Fruit fly (Drosophila melanogaster) whole organism, embryonic: ENCODE data around the gene Mst85C.

Experiments used
- ATbp ChIP-seq: fragments of 200-800 bp; sonication (Bioruptor generic); optimal IDR thresholded peaks from 2 replicates; lab custom pipeline; 2017; ENCODE audit warnings: missing biosample characterization, mild to moderate bottlenecking, missing genetic modification characterization, missing genetic modification reagents
- Atf3 ChIP-seq: fragments of 200-800 bp; sonication (Bioruptor generic); optimal IDR thresholded peaks from 3 replicates; lab custom pipeline; 2016; ENCODE audit warnings: missing biosample characterization, missing genetic modification characterization
- CG11696 ChIP-seq: fragments of 200-800 bp; sonication (Bioruptor generic); IDR thresholded peaks from 2 replicates; pipeline ENCODE4 v1.3.6; 2022; ENCODE audit warnings: missing biosample characterization, missing genetic modification characterization
- CG12659 ChIP-seq: fragments of 200-800 bp; sonication (Bioruptor generic); optimal IDR thresholded peaks from 3 replicates; lab custom pipeline; 2017; ENCODE audit warnings: mild to moderate bottlenecking, missing biosample characterization, missing genetic modification reagents, missing genetic modification characterization
- CG13624 ChIP-seq: fragments of 200-800 bp; sonication (Bioruptor generic); optimal IDR thresholded peaks from 2 replicates; lab custom pipeline; 2016; ENCODE audit warnings: missing biosample characterization, missing genetic modification characterization
- CG15011 ChIP-seq: fragments of 200-800 bp; sonication (Bioruptor generic); optimal IDR thresholded peaks from 3 replicates; lab custom pipeline; 2018; ENCODE audit warnings: missing biosample characterization, mild to moderate bottlenecking, missing genetic modification characterization
- CG15601 ChIP-seq: fragments of 200-800 bp; sonication (Bioruptor generic); optimal IDR thresholded peaks from 3 replicates; lab custom pipeline; 2019; ENCODE audit warnings: missing biosample characterization, mild to moderate bottlenecking, missing genetic modification characterization, moderate library complexity
- CG17612 ChIP-seq: fragments of 200-800 bp; sonication (Bioruptor generic); IDR thresholded peaks from 2 replicates; pipeline ENCODE4 v1.3.6; 2022; ENCODE audit warnings: missing biosample characterization, missing genetic modification characterization
- CG17912 ChIP-seq: fragments of 200-800 bp; sonication (Bioruptor generic); optimal IDR thresholded peaks from 2 replicates; lab custom pipeline; 2018; ENCODE audit warnings: missing biosample characterization, mild to moderate bottlenecking, missing genetic modification characterization
- CG18262 ChIP-seq: fragments of 200-800 bp; optimal IDR thresholded peaks from 3 replicates; lab custom pipeline; 2019; ENCODE audit warnings: missing biosample characterization, mild to moderate bottlenecking, missing genetic modification characterization, moderate library complexity
- CG2116 ChIP-seq: fragments of 200-800 bp; sonication (Bioruptor generic); optimal IDR thresholded peaks from 3 replicates; lab custom pipeline; 2018; ENCODE audit warnings: missing biosample characterization, mild to moderate bottlenecking, missing genetic modification characterization
- CG2712 ChIP-seq: fragments of 200-800 bp; optimal IDR thresholded peaks from 3 replicates; lab custom pipeline; 2019; ENCODE audit warnings: missing biosample characterization, mild to moderate bottlenecking, missing genetic modification characterization, moderate library complexity
- CG30403 ChIP-seq: fragments of 200-800 bp; sonication (Bioruptor generic); optimal IDR thresholded peaks from 3 replicates; lab custom pipeline; 2016; ENCODE audit warnings: missing biosample characterization, missing genetic modification characterization
- CG34224 ChIP-seq: fragments of 200-800 bp; sonication (Bioruptor generic); IDR thresholded peaks from 3 replicates; pipeline ENCODE4 v1.3.6; 2022; ENCODE audit warnings: missing biosample characterization, missing genetic modification characterization; ENCODE audit not compliant: partially characterized antibody
- CG3847 ChIP-seq: fragments of 200-800 bp; sonication (Bioruptor generic); IDR thresholded peaks from 2 replicates; pipeline ENCODE4 v1.3.6; 2022; ENCODE audit warnings: missing biosample characterization, missing genetic modification characterization
- CG6175 ChIP-seq: fragments of 200-800 bp; sonication (Bioruptor generic); IDR thresholded peaks from 3 replicates; pipeline ENCODE4 v1.3.6; 2022; ENCODE audit warnings: missing biosample characterization, missing genetic modification characterization
- CG7786 ChIP-seq: fragments of 200-800 bp; sonication (Bioruptor generic); optimal IDR thresholded peaks from 2 replicates; lab custom pipeline; 2016; ENCODE audit warnings: missing biosample characterization, missing genetic modification characterization
- CG7963 ChIP-seq: fragments of 200-800 bp; sonication (Bioruptor generic); IDR thresholded peaks from 3 replicates; pipeline ENCODE4 v1.3.6; 2022; ENCODE audit warnings: missing biosample characterization, missing genetic modification characterization; ENCODE audit not compliant: partially characterized antibody
- CG8944 ChIP-seq: fragments of 200-800 bp; sonication (Bioruptor generic); optimal IDR thresholded peaks from 3 replicates; lab custom pipeline; 2016; ENCODE audit warnings: missing biosample characterization, missing genetic modification characterization
- CG9727 ChIP-seq: fragments of 200-800 bp; sonication (Bioruptor generic); optimal IDR thresholded peaks from 3 replicates; lab custom pipeline; 2017; ENCODE audit warnings: missing biosample characterization, mild to moderate bottlenecking, missing genetic modification characterization
- CG9876 ChIP-seq: fragments of 200-800 bp; sonication (Bioruptor generic); optimal IDR thresholded peaks from 2 replicates; lab custom pipeline; 2016; ENCODE audit warnings: missing biosample characterization, missing genetic modification characterization
- Camta ChIP-seq: fragments of 200-800 bp; sonication (Bioruptor generic); optimal IDR thresholded peaks from 2 replicates; lab custom pipeline; 2016; ENCODE audit warnings: missing biosample characterization, missing genetic modification characterization
- D19A ChIP-seq: fragments of 200-800 bp; optimal IDR thresholded peaks from 3 replicates; lab custom pipeline; 2019; ENCODE audit warnings: missing biosample characterization, mild to moderate bottlenecking, missing genetic modification characterization, moderate library complexity
- Doc3 ChIP-seq: fragments of 200-800 bp; sonication (Bioruptor generic); IDR thresholded peaks from 3 replicates; pipeline ENCODE4 v1.3.6; 2022; ENCODE audit warnings: missing biosample characterization, missing genetic modification characterization; ENCODE audit not compliant: partially characterized antibody
- Ets97D ChIP-seq: fragments of 200-800 bp; sonication (Bioruptor generic); optimal IDR thresholded peaks from 3 replicates; lab custom pipeline; 2016; ENCODE audit warnings: missing biosample characterization, missing genetic modification characterization
- Gsc ChIP-seq: fragments of 200-800 bp; sonication (Bioruptor generic); IDR thresholded peaks from 2 replicates; pipeline ENCODE4 v1.3.6; 2022; ENCODE audit warnings: missing biosample characterization, missing genetic modification characterization
- Hey ChIP-seq: fragments of 200-800 bp; sonication (Bioruptor generic); optimal IDR thresholded peaks from 3 replicates; lab custom pipeline; 2018; ENCODE audit warnings: missing biosample characterization, mild to moderate bottlenecking, missing genetic modification characterization
- Max ChIP-seq: fragments of 200-800 bp; sonication (Bioruptor generic); optimal IDR thresholded peaks from 2 replicates; lab custom pipeline; 2016; ENCODE audit warnings: missing biosample characterization, mild to moderate bottlenecking, missing genetic modification characterization
- Meics ChIP-seq: fragments of 200-800 bp; sonication (Bioruptor generic); optimal IDR thresholded peaks from 2 replicates; lab custom pipeline; 2017; ENCODE audit warnings: missing biosample characterization, mild to moderate bottlenecking, missing genetic modification characterization
- Oaz ChIP-seq: fragments of 200-800 bp; sonication (Bioruptor generic); IDR thresholded peaks from 2 replicates; pipeline ENCODE4 v1.3.6; 2022; ENCODE audit warnings: missing biosample characterization, missing genetic modification characterization
- Opbp ChIP-seq: fragments of 200-800 bp; sonication (Bioruptor generic); IDR thresholded peaks from 3 replicates; pipeline ENCODE4 v1.3.6; 2022; ENCODE audit warnings: missing biosample characterization, missing genetic modification characterization; ENCODE audit not compliant: partially characterized antibody
- Optix ChIP-seq: fragments of 200-800 bp; sonication (Bioruptor generic); IDR thresholded peaks from 3 replicates; pipeline ENCODE4 v1.3.6; 2022; ENCODE audit warnings: missing biosample characterization, missing genetic modification characterization
- Ptx1 ChIP-seq: fragments of 200-800 bp; sonication (Bioruptor generic); IDR thresholded peaks from 2 replicates; pipeline ENCODE4 v1.3.6; 2022; ENCODE audit warnings: missing biosample characterization, missing genetic modification characterization
- Scr ChIP-seq: fragments of 200-800 bp; sonication (Bioruptor generic); IDR thresholded peaks from 2 replicates; pipeline ENCODE4 v1.3.6; 2022; ENCODE audit warnings: missing biosample characterization, missing genetic modification characterization; ENCODE audit not compliant: partially characterized antibody
- Six4 ChIP-seq: fragments of 200-800 bp; sonication (Bioruptor generic); optimal IDR thresholded peaks from 2 replicates; lab custom pipeline; 2016; ENCODE audit warnings: missing biosample characterization, missing genetic modification characterization
- ci ChIP-seq: fragments of 200-800 bp; sonication (Bioruptor generic); IDR thresholded peaks from 3 replicates; pipeline ENCODE4 v1.3.6; 2022; ENCODE audit warnings: missing biosample characterization, missing genetic modification characterization
- dmrt99B ChIP-seq: fragments of 200-800 bp; sonication (Bioruptor generic); optimal IDR thresholded peaks from 2 replicates; lab custom pipeline; 2018; ENCODE audit warnings: missing biosample characterization, mild to moderate bottlenecking, missing genetic modification characterization, moderate library complexity
- ewg ChIP-seq: fragments of 200-800 bp; sonication (Bioruptor generic); optimal IDR thresholded peaks from 3 replicates; lab custom pipeline; 2017; ENCODE audit warnings: mild to moderate bottlenecking, missing biosample characterization, missing genetic modification reagents, missing genetic modification characterization
- hbn ChIP-seq: fragments of 200-800 bp; sonication (Bioruptor generic); IDR thresholded peaks from 2 replicates; pipeline ENCODE4 v1.3.6; 2022; ENCODE audit warnings: missing biosample characterization, missing genetic modification characterization; ENCODE audit not compliant: partially characterized antibody
- kay ChIP-seq: fragments of 200-800 bp; sonication (Bioruptor generic); optimal IDR thresholded peaks from 2 replicates; lab custom pipeline; 2016; ENCODE audit warnings: missing biosample characterization, missing genetic modification characterization
- pan ChIP-seq, 4 experiments: fragments of >200 bp in 3 of 4; fragments of 200-800 bp in 1 of 4; sonication (Bioruptor generic) in 1 of 4; optimal IDR thresholded peaks in 3 of 4; IDR thresholded peaks in 1 of 4; 2 replicates each; pipeline versions ENCODE4 v1.3.6 to Lab custom; 2017 to 2022; ENCODE audit warnings: missing biosample characterization in 2 of 4, missing genetic modification characterization in 2 of 4, mixed read lengths in 1 of 4
- peb ChIP-seq: fragments of 200-800 bp; sonication (Bioruptor generic); IDR thresholded peaks from 2 replicates; pipeline ENCODE4 v1.3.6; 2022; ENCODE audit warnings: missing biosample characterization, missing genetic modification characterization
- sd ChIP-seq: fragments of 200-800 bp; sonication (Bioruptor generic); optimal IDR thresholded peaks from 3 replicates; lab custom pipeline; 2018; ENCODE audit warnings: missing biosample characterization, mild to moderate bottlenecking, missing genetic modification characterization, moderate library complexity
- seq ChIP-seq: fragments of 200-800 bp; sonication (Bioruptor generic); IDR thresholded peaks from 2 replicates; pipeline ENCODE4 v1.3.6; 2022; ENCODE audit warnings: missing biosample characterization, missing genetic modification characterization
- ssp ChIP-seq: fragments of 200-800 bp; sonication (Bioruptor generic); IDR thresholded peaks from 2 replicates; pipeline ENCODE4 v1.3.6; 2022; ENCODE audit warnings: missing biosample characterization, missing genetic modification characterization
- tll ChIP-seq, 2 experiments: fragments of 200-800 bp in 1 of 2; fragments of >200 bp in 1 of 2; sonication (Bioruptor generic) in 1 of 2; optimal IDR thresholded peaks; 2 replicates each; lab custom pipeline; 2017 to 2019; ENCODE audit warnings: missing biosample characterization in 2 of 2, missing genetic modification characterization in 2 of 2, mild to moderate bottlenecking in 1 of 2, moderate library complexity in 1 of 2
- toy ChIP-seq: fragments of 200-800 bp; sonication (Bioruptor generic); IDR thresholded peaks from 2 replicates; pipeline ENCODE4 v1.3.6; 2022; ENCODE audit warnings: missing biosample characterization, missing genetic modification characterization
- vfl ChIP-seq: fragments of 200-800 bp; sonication (Bioruptor generic); optimal IDR thresholded peaks from 2 replicates; lab custom pipeline; 2016; ENCODE audit warnings: missing biosample characterization, missing genetic modification characterization
- vvl ChIP-seq: fragments of 200-800 bp; sonication (Bioruptor generic); IDR thresholded peaks from 2 replicates; pipeline ENCODE4 v1.3.6; 2022; ENCODE audit warnings: missing biosample characterization, missing genetic modification characterization
- wek ChIP-seq: fragments of 200-800 bp; sonication (Bioruptor generic); optimal IDR thresholded peaks from 3 replicates; lab custom pipeline; 2018; ENCODE audit warnings: missing biosample characterization, mild to moderate bottlenecking, missing genetic modification characterization, moderate library complexity

Mst85C gene

dm6 chr3R:9039448-9039847 is 9.0 kb upstream of the Mst85C start, which contains the start of gene neur (continued):
- TF ChIP-seq CG8944 (GFP tag; lab: Kevin White, UChicago) (no peak), pan (optimal IDR thresholded peaks at IDR 0.05; lab: Kevin White, UChicago) (no peak), pan (GFP tag; optimal IDR thresholded peaks at IDR 0.05 in 1 of 2, IDR thresholded peaks at IDR 0.05 in 1 of 2) (no peak), ewg (GFP tag; lab: Kevin White, UChicago) (no peak), D19A (tag; lab: Kevin White, UChicago) (no peak), ATbp (GFP tag; lab: Kevin White, UChicago) (no peak), Max (GFP tag; lab: Kevin White, UChicago) (peak; percentile 58), ssp (peak; percentile 46), CG12659 (GFP tag; lab: Kevin White, UChicago) (peak; percentile 78), CG2712 (tag; lab: Kevin White, UChicago) (peak; percentile 42), dmrt99B (tag; lab: Kevin White, UChicago) (no peak), Hey (tag; lab: Kevin White, UChicago) (no peak), Camta (no peak), CG13624 (GFP tag; lab: Kevin White, UChicago) (no peak), seq (GFP tag; lab: Robert Waterston, UW) (no peak), Scr (GFP tag; lab: Robert Waterston, UW) (peak; percentile 78), peb (GFP tag; lab: Robert Waterston, UW) (no peak), Optix (GFP tag; lab: Robert Waterston, UW) (no peak), CG17912 (GFP tag; lab: Kevin White, UChicago) (no peak), CG34224 (GFP tag; lab: Robert Waterston, UW) (peak; percentile 59), CG11696 (GFP tag; lab: Robert Waterston, UW) (no peak), CG7786 (GFP tag; lab: Kevin White, UChicago) (no peak), CG15011 (GFP tag; lab: Kevin White, UChicago) (no peak), CG9876 (GFP tag; lab: Kevin White, UChicago) (no peak), CG15601 (peak; percentile 50), CG18262 (tag; lab: Kevin White, UChicago) (peak; percentile 30), Ptx1 (GFP tag; lab: Robert Waterston, UW) (no peak), kay (GFP tag; lab: Kevin White, UChicago) (no peak), Oaz (GFP tag; lab: Robert Waterston, UW) (no peak), Ets97D (GFP tag; lab: Kevin White, UChicago) (peak; percentile 97), CG3847 (GFP tag; lab: Robert Waterston, UW) (peak; percentile 29), Opbp (GFP tag; lab: Robert Waterston, UW) (peak; percentile 78), Doc3 (GFP tag; lab: Robert Waterston, UW) (peak; percentile 59), Meics (GFP tag; lab: Kevin White, UChicago) (peak; percentile 18), hbn (GFP tag; lab: Robert Waterston, UW) (0 out of 2 replicates have a peak, but pooled peaks have one; percentile 18), sd (tag; lab: Kevin White, UChicago) (no peak), vvl (no peak; the same call in 1 of the 2 replicates), CG9727 (GFP tag; lab: Kevin White, UChicago) (peak; percentile 69), CG2116 (peak; percentile 54), CG7963 (GFP tag; lab: Robert Waterston, UW) (peak; percentile 40; the same call in 1 of the 3 replicates), Atf3 (GFP tag; lab: Kevin White, UChicago) (no peak), CG6175 (GFP tag; lab: Robert Waterston, UW) (no peak), Six4 (no peak), ci (GFP tag; lab: Robert Waterston, UW) (peak; percentile 46; the same call in 1 of the 3 replicates), wek (GFP tag; lab: Kevin White, UChicago) (no peak), tll (GFP tag; optimal IDR thresholded peaks at IDR 0.05; lab: Kevin White, UChicago) (peak; percentile 18 to 41), vfl (GFP tag; lab: Kevin White, UChicago) (no peak), Gsc (no peak), CG17612 (GFP tag; lab: Robert Waterston, UW) (no peak), toy (GFP tag; lab: Robert Waterston, UW) (no peak), CG30403 (GFP tag; lab: Kevin White, UChicago) (peak; percentile 26)
